Fruit fly (Drosophila melanogaster) whole organism, prepupa: Measurements from ENCODE around the gene CG31789.
A peak's percentile ranks its signal among the peaks of the same experiment; 100 is the strongest.

Experiments
- Blimp-1 ChIP-seq: fragments of 200-800 bp; sonication (Bioruptor generic); optimal IDR thresholded peaks from 3 replicates; lab custom pipeline; 2017; ENCODE audit warnings: missing biosample characterization, missing genetic modification characterization, mild to moderate bottlenecking, moderate library complexity, missing genetic modification reagents
- CG10631 ChIP-seq: fragments of 200-800 bp; sonication (Bioruptor generic); optimal IDR thresholded peaks from 2 replicates; lab custom pipeline; 2016; ENCODE audit warnings: missing biosample characterization, missing genetic modification characterization
- CG10669 ChIP-seq: fragments of 200-800 bp; sonication (Bioruptor generic); optimal IDR thresholded peaks from 3 replicates; lab custom pipeline; 2018; ENCODE audit warnings: missing biosample characterization, mild to moderate bottlenecking, missing genetic modification characterization, moderate library complexity
- CG11294 ChIP-seq: fragments of 200-800 bp; sonication (Bioruptor generic); IDR thresholded peaks from 2 replicates; pipeline ENCODE4 v1.3.6; 2022; ENCODE audit warnings: missing biosample characterization, missing genetic modification characterization
- CG11902 ChIP-seq: fragments of 200-800 bp; sonication (Bioruptor generic); optimal IDR thresholded peaks from 3 replicates; lab custom pipeline; 2016; ENCODE audit warnings: missing biosample characterization, missing genetic modification characterization
- CG15336 ChIP-seq: fragments of 200-800 bp; sonication (Bioruptor generic); IDR thresholded peaks from 2 replicates; pipeline ENCODE4 v1.3.6; 2022; ENCODE audit warnings: missing biosample characterization, missing genetic modification characterization
- CG1621 ChIP-seq: fragments of 200-800 bp; sonication (Bioruptor generic); optimal IDR thresholded peaks from 3 replicates; lab custom pipeline; 2018; ENCODE audit warnings: missing biosample characterization, mild to moderate bottlenecking, missing genetic modification characterization
- CG3032 ChIP-seq: fragments of 200-800 bp; optimal IDR thresholded peaks from 2 replicates; lab custom pipeline; 2019; ENCODE audit warnings: missing biosample characterization, mild to moderate bottlenecking, missing genetic modification characterization, moderate library complexity
- CG31627 ChIP-seq: fragments of 200-800 bp; sonication (Bioruptor generic); optimal IDR thresholded peaks from 3 replicates; lab custom pipeline; 2016; ENCODE audit warnings: missing biosample characterization, missing genetic modification characterization
- CG32006 ChIP-seq: fragments of 200-800 bp; sonication (Bioruptor generic); optimal IDR thresholded peaks from 3 replicates; lab custom pipeline; 2017; ENCODE audit warnings: missing biosample characterization, mild to moderate bottlenecking, missing genetic modification characterization
- CG34406 ChIP-seq: fragments of 200-800 bp; sonication (Bioruptor generic); optimal IDR thresholded peaks from 3 replicates; lab custom pipeline; 2016; ENCODE audit warnings: missing biosample characterization, missing genetic modification characterization
- CG3919 ChIP-seq: fragments of 200-800 bp; sonication (Bioruptor generic); optimal IDR thresholded peaks from 3 replicates; lab custom pipeline; 2016; ENCODE audit warnings: missing biosample characterization, missing genetic modification characterization
- CG4318 ChIP-seq: fragments of 200-800 bp; sonication (Bioruptor generic); optimal IDR thresholded peaks from 3 replicates; lab custom pipeline; 2017; ENCODE audit warnings: missing biosample characterization, mild to moderate bottlenecking, missing genetic modification characterization
- CG6163 ChIP-seq: fragments of 200-800 bp; sonication (Bioruptor generic); IDR thresholded peaks from 3 replicates; pipeline ENCODE4 v1.3.6; 2022; ENCODE audit warnings: missing biosample characterization, missing genetic modification characterization
- CG6276 ChIP-seq: fragments of 200-800 bp; sonication (Bioruptor generic); optimal IDR thresholded peaks from 2 replicates; lab custom pipeline; 2017; ENCODE audit warnings: missing biosample characterization, mild to moderate bottlenecking, missing genetic modification characterization
- CG6792 ChIP-seq: fragments of 200-800 bp; sonication (Bioruptor generic); optimal IDR thresholded peaks from 3 replicates; lab custom pipeline; 2016; ENCODE audit warnings: missing biosample characterization, missing genetic modification characterization
- CG6808 ChIP-seq: fragments of 200-800 bp; sonication (Bioruptor generic); optimal IDR thresholded peaks from 3 replicates; lab custom pipeline; 2017; ENCODE audit warnings: missing biosample characterization, missing genetic modification characterization, mild to moderate bottlenecking, moderate library complexity, missing genetic modification reagents
- CG6854 ChIP-seq: fragments of 200-800 bp; sonication (Bioruptor generic); optimal IDR thresholded peaks from 2 replicates; lab custom pipeline; 2017; ENCODE audit warnings: missing biosample characterization, mild to moderate bottlenecking, missing genetic modification characterization
- CG8119 ChIP-seq: fragments of 200-800 bp; sonication (Bioruptor generic); IDR thresholded peaks from 3 replicates; pipeline ENCODE4 v1.3.6; 2022; ENCODE audit warnings: missing biosample characterization, missing genetic modification characterization
- CG8319 ChIP-seq: fragments of 200-800 bp; sonication (Bioruptor generic); optimal IDR thresholded peaks from 3 replicates; lab custom pipeline; 2016; ENCODE audit warnings: missing biosample characterization, missing genetic modification characterization
- CG9139 ChIP-seq: fragments of 200-800 bp; sonication (Bioruptor generic); optimal IDR thresholded peaks from 3 replicates; lab custom pipeline; 2017; ENCODE audit warnings: missing biosample characterization, mild to moderate bottlenecking, missing genetic modification characterization
- Eip75B ChIP-seq: fragments of 200-800 bp; sonication (Bioruptor generic); optimal IDR thresholded peaks from 3 replicates; lab custom pipeline; 2016; ENCODE audit warnings: missing biosample characterization, missing genetic modification characterization
- Eip78C ChIP-seq: fragments of 200-800 bp; sonication (Bioruptor generic); peaks from one replicate; lab custom pipeline; 2016; ENCODE audit warnings: missing biosample characterization, missing genetic modification characterization
- Ets21C ChIP-seq: fragments of 200-800 bp; sonication (Bioruptor generic); optimal IDR thresholded peaks from 3 replicates; lab custom pipeline; 2016; ENCODE audit warnings: missing biosample characterization, missing genetic modification characterization
- Ets96B ChIP-seq: fragments of 200-800 bp; optimal IDR thresholded peaks from 2 replicates; lab custom pipeline; 2019; ENCODE audit warnings: missing biosample characterization, mild to moderate bottlenecking, missing genetic modification characterization, moderate library complexity
- Gug ChIP-seq: fragments of 200-800 bp; sonication (Bioruptor generic); IDR thresholded peaks from 2 replicates; pipeline ENCODE4 v1.3.6; 2022; ENCODE audit warnings: missing biosample characterization, missing genetic modification characterization
- Hr38 ChIP-seq: sonication (Bioruptor generic); optimal IDR thresholded peaks from 2 replicates; lab custom pipeline; 2016; ENCODE audit warnings: missing biosample characterization, missing genetic modification characterization
- Hr39 ChIP-seq: fragments of 200-800 bp; sonication (Bioruptor generic); optimal IDR thresholded peaks from 2 replicates; lab custom pipeline; 2016; ENCODE audit warnings: missing biosample characterization, missing genetic modification characterization
- Hr4 ChIP-seq: fragments of 200-800 bp; sonication (Bioruptor generic); optimal IDR thresholded peaks from 3 replicates; lab custom pipeline; 2016; ENCODE audit warnings: missing biosample characterization, missing genetic modification characterization
- Met ChIP-seq: fragments of 200-800 bp; sonication (Bioruptor generic); optimal IDR thresholded peaks from 3 replicates; lab custom pipeline; 2016; ENCODE audit warnings: missing biosample characterization, missing genetic modification characterization
- OdsH ChIP-seq: fragments of 200-800 bp; sonication (Bioruptor generic); optimal IDR thresholded peaks from 3 replicates; lab custom pipeline; 2016; ENCODE audit warnings: missing biosample characterization, missing genetic modification characterization
- Smox ChIP-seq: fragments of 200-800 bp; sonication (Bioruptor generic); optimal IDR thresholded peaks from 3 replicates; lab custom pipeline; 2016; ENCODE audit warnings: missing biosample characterization, missing genetic modification characterization
- Sox14 ChIP-seq: fragments of 200-800 bp; sonication (Bioruptor generic); optimal IDR thresholded peaks from 3 replicates; lab custom pipeline; 2016; ENCODE audit warnings: missing biosample characterization, missing genetic modification characterization
- Sox15 ChIP-seq: fragments of 200-800 bp; sonication (Bioruptor generic); optimal IDR thresholded peaks from 3 replicates; lab custom pipeline; 2016; ENCODE audit warnings: missing biosample characterization, missing genetic modification characterization
- achi ChIP-seq: fragments of 200-800 bp; sonication (Bioruptor generic); optimal IDR thresholded peaks from 3 replicates; lab custom pipeline; 2016; ENCODE audit warnings: missing biosample characterization, missing genetic modification characterization
- acj6 ChIP-seq: fragments of 200-800 bp; sonication (Bioruptor generic); optimal IDR thresholded peaks from 3 replicates; lab custom pipeline; 2016; ENCODE audit warnings: missing biosample characterization, missing genetic modification characterization
- dac ChIP-seq: fragments of 200-800 bp; sonication (Bioruptor generic); optimal IDR thresholded peaks from 2 replicates; lab custom pipeline; 2017; ENCODE audit warnings: missing biosample characterization, mild to moderate bottlenecking, missing genetic modification characterization
- dsx ChIP-seq: fragments of 200-800 bp; optimal IDR thresholded peaks from 3 replicates; lab custom pipeline; 2019; ENCODE audit warnings: missing biosample characterization, mild to moderate bottlenecking, missing genetic modification characterization, moderate library complexity; ENCODE audit not compliant: poor library complexity, severe bottlenecking
- eg ChIP-seq: fragments of 200-800 bp; sonication (Bioruptor generic); IDR thresholded peaks from 3 replicates; pipeline ENCODE4 v1.3.6; 2022; ENCODE audit warnings: missing biosample characterization, missing genetic modification characterization
- esn ChIP-seq: fragments of 200-800 bp; sonication (Bioruptor generic); optimal IDR thresholded peaks from 2 replicates; lab custom pipeline; 2016; ENCODE audit warnings: missing biosample characterization, mild to moderate bottlenecking, missing genetic modification characterization, moderate library complexity
- fd85E ChIP-seq: fragments of 200-800 bp; sonication (Bioruptor generic); optimal IDR thresholded peaks from 3 replicates; lab custom pipeline; 2016; ENCODE audit warnings: missing biosample characterization, missing genetic modification characterization
- fkh ChIP-seq: fragments of 200-800 bp; sonication (Bioruptor generic); optimal IDR thresholded peaks from 3 replicates; lab custom pipeline; 2017; ENCODE audit warnings: missing biosample characterization, mild to moderate bottlenecking, missing genetic modification characterization, moderate library complexity
- lz ChIP-seq: fragments of 200-800 bp; sonication (Bioruptor generic); optimal IDR thresholded peaks from 3 replicates; lab custom pipeline; 2016; ENCODE audit warnings: missing biosample characterization, missing genetic modification characterization
- net ChIP-seq: fragments of 200-800 bp; sonication (Bioruptor generic); optimal IDR thresholded peaks from 3 replicates; lab custom pipeline; 2016; ENCODE audit warnings: missing biosample characterization, missing genetic modification characterization
- pdm3 ChIP-seq: fragments of 200-800 bp; sonication (Bioruptor generic); optimal IDR thresholded peaks from 3 replicates; lab custom pipeline; 2016; ENCODE audit warnings: missing biosample characterization, missing genetic modification characterization
- salr ChIP-seq, 2 experiments: fragments of 200-800 bp; sonication (Bioruptor generic); optimal IDR thresholded peaks; 3 replicates each; lab custom pipeline; 2016 to 2018; ENCODE audit warnings: missing biosample characterization in 2 of 2, missing genetic modification characterization in 2 of 2, mild to moderate bottlenecking in 1 of 2
- spab ChIP-seq: fragments of 200-800 bp; sonication (Bioruptor generic); optimal IDR thresholded peaks from 2 replicates; lab custom pipeline; 2017; ENCODE audit warnings: missing biosample characterization, mild to moderate bottlenecking, missing genetic modification characterization, missing genetic modification reagents
- ss ChIP-seq, 2 experiments: fragments of 200-800 bp; sonication (Bioruptor generic); optimal IDR thresholded peaks; 2 replicates in 1 of 2; 3 replicates in 1 of 2; lab custom pipeline; 2017 to 2018; ENCODE audit warnings: mild to moderate bottlenecking in 2 of 2, missing biosample characterization in 2 of 2, missing genetic modification characterization in 2 of 2, moderate library complexity in 1 of 2
- svp ChIP-seq: fragments of 200-800 bp; sonication (Bioruptor generic); peaks from one replicate; lab custom pipeline; 2016; ENCODE audit warnings: missing biosample characterization, missing genetic modification characterization
- vri ChIP-seq: fragments of 200-800 bp; sonication (Bioruptor generic); optimal IDR thresholded peaks from 3 replicates; lab custom pipeline; 2016; ENCODE audit warnings: missing biosample characterization, mild to moderate bottlenecking, missing genetic modification characterization

CG31789 gene

DNA sequence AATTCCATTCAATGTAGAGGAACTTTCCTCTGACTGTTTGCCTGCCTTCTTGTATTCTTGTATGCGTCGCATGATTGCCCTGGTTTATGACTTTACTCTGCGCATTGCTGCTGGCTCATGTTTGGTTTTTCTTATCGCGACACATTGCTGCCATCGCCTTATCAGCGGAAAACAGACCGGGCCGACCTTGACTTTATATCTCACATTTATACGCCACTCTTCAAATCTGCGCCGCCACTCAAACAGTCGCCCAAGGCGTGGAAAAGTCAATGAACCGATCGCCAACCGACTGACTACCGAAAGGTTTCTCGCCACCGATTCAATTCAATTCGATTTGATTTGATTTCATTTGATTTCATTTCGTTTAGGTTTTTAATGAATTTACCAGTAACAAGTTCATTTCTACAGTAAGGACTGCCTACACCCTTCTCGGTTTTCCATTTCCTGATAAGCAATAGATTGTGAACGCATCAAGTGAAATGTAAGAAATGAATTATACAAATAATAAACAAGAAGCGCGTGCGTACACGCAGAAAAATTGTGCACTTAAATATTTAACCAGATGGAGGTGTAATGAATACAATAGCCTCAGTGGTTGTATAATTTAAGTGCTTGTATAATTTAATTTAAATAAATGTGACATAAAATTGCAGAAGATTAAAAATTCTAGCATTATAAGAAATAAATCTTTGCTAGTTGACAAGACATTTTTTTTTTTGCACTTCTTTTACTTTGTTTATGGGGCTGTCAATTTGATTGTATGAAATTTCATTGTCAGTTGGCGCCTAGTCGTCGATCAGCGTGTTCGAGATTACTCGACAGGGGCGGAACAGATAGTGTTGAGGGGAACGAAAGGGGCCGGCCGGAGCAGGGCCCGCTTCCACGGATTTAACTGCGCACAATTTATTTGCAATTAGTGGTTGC, 39.2 kb upstream of the CG31789 start:
- peak; percentile 56 for TF ChIP-seq CG10631
- TF ChIP-seq dsx: peak; percentile 57
- TF ChIP-seq CG11294 (GFP tag; lab: Robert Waterston, UW): no peak
- no peak for TF ChIP-seq Blimp-1 (GFP tag; lab: Kevin White, UChicago)
- TF ChIP-seq eg (GFP tag; lab: Robert Waterston, UW): no peak
- peak; percentile 54; the same call in 1 of the 3 replicates for TF ChIP-seq CG6163 (GFP tag; lab: Robert Waterston, UW)
- peak; percentile 39 for TF ChIP-seq OdsH (GFP tag; lab: Kevin White, UChicago)
- peak; percentile 56 for TF ChIP-seq Met (GFP tag; lab: Kevin White, UChicago)
- peak; percentile 13 for TF ChIP-seq lz (GFP tag; lab: Kevin White, UChicago)
- TF ChIP-seq svp: peak; percentile 72
- peak; percentile 43 for TF ChIP-seq Smox (GFP tag; lab: Kevin White, UChicago)
- no peak for TF ChIP-seq fd85E (GFP tag; lab: Kevin White, UChicago)
- TF ChIP-seq ss (GFP tag; optimal IDR thresholded peaks at IDR 0.05; lab: Kevin White, UChicago): peak in 1 of 2 experiments; percentile 48
- no peak for TF ChIP-seq CG8319
- peak; percentile 43 for TF ChIP-seq CG1621 (tag; lab: Kevin White, UChicago)
- no peak for TF ChIP-seq CG4318 (GFP tag; lab: Kevin White, UChicago)
- TF ChIP-seq CG31627: peak; percentile 1
- TF ChIP-seq pdm3 (GFP tag; lab: Kevin White, UChicago): peak; percentile 49
- TF ChIP-seq CG8119 (GFP tag; lab: Robert Waterston, UW): no peak
- peak; percentile 45 for TF ChIP-seq fkh (GFP tag; lab: Kevin White, UChicago)
- peak; percentile 44 for TF ChIP-seq Eip75B (GFP tag; lab: Kevin White, UChicago)
- TF ChIP-seq esn: peak; percentile 29
- peak in 1 of 2 experiments; percentile 19 for TF ChIP-seq salr (GFP tag; optimal IDR thresholded peaks at IDR 0.05; lab: Kevin White, UChicago)
- TF ChIP-seq Gug (GFP tag; lab: Robert Waterston, UW): peak; percentile 43; the same call in 1 of the 2 replicates
- peak; percentile 48 for TF ChIP-seq CG3919 (GFP tag; lab: Kevin White, UChicago)
- peak; percentile 53 for TF ChIP-seq CG34406 (GFP tag; lab: Kevin White, UChicago)
- peak; percentile 36 for TF ChIP-seq achi
- no peak for TF ChIP-seq Ets21C (GFP tag; lab: Kevin White, UChicago)
- no peak for TF ChIP-seq CG6276 (GFP tag; lab: Kevin White, UChicago)
- TF ChIP-seq vri: peak; percentile 18
- TF ChIP-seq dac (GFP tag; lab: Kevin White, UChicago): no peak
- TF ChIP-seq Ets96B (tag; lab: Kevin White, UChicago): peak; percentile 72
- TF ChIP-seq acj6 (GFP tag; lab: Kevin White, UChicago): peak; percentile 61
- peak; percentile 33 for TF ChIP-seq CG3032 (tag; lab: Kevin White, UChicago)
- peak; percentile 52 for TF ChIP-seq Sox14 (GFP tag; lab: Kevin White, UChicago)
- peak; percentile 33 for TF ChIP-seq CG10669 (GFP tag; lab: Kevin White, UChicago)
- TF ChIP-seq Hr38 (GFP tag; lab: Kevin White, UChicago): no peak
- TF ChIP-seq Sox15 (GFP tag; lab: Kevin White, UChicago): no peak
- TF ChIP-seq CG11902 (GFP tag; lab: Kevin White, UChicago): peak; percentile 78
- peak; percentile 82 for TF ChIP-seq Eip78C (GFP tag; lab: Kevin White, UChicago)
- TF ChIP-seq spab (GFP tag; lab: Kevin White, UChicago): peak; percentile 16
- TF ChIP-seq net: no peak
- TF ChIP-seq CG6808 (GFP tag; lab: Kevin White, UChicago): peak; percentile 26
- peak; percentile 61 for TF ChIP-seq CG6792 (GFP tag; lab: Kevin White, UChicago)
- no peak for TF ChIP-seq CG9139 (GFP tag; lab: Kevin White, UChicago)
- TF ChIP-seq Hr4 (GFP tag; lab: Kevin White, UChicago): peak; percentile 52
- TF ChIP-seq Hr39: peak; percentile 9
- TF ChIP-seq CG6854: no peak
- TF ChIP-seq CG15336 (GFP tag; lab: Robert Waterston, UW): peak; percentile 52; the same call in 1 of the 2 replicates
- TF ChIP-seq CG32006 (GFP tag; lab: Kevin White, UChicago): peak; percentile 66
